Worm (Caenorhabditis elegans): Measurements from ENCODE around the gene Y57G11C.1144.

DNA sequence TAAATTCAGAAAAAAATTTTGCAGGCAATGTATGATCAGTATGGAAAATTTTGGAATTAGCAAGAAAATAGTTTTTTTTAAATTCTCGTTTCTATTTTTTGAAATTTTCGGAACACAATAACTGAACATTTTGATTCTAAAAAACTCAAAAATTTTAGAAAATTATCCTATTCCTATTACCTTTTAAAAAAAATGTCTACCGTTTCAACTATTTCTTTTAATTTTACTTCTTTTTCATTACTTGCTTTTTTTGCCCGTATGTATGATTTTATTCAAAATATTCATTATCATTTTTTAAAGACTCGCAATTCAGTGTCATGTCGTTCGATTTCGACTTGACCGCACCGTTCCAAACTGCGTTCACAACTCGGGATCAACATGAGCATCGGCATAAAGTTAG is 44.2 kb downstream of the Y57G11C.1144 start, which contains the start of gene atln-2:
- no peak for TF ChIP-seq nhr-28 (tag; optimal IDR thresholded peaks at IDR 0.05)
- no peak for TF ChIP-seq egl-27 (tag; optimal IDR thresholded peaks at IDR 0.05)
- TF ChIP-seq nhr-77 (tag; optimal IDR thresholded peaks at IDR 0.05): no peak
- TF ChIP-seq ZK546.5 (tag; optimal IDR thresholded peaks at IDR 0.05): no peak
- TF ChIP-seq ztf-11 (tag; optimal IDR thresholded peaks at IDR 0.05): no peak
